Worm (Caenorhabditis elegans) whole organism, L2 larva: ENCODE data around the gene ccch-3.

ENCODE experiments used
- C34F6.9 ChIP-seq: fragments of 150-350 bp; optimal IDR thresholded peaks from 2 replicates; lab custom pipeline; 2014; ENCODE audit warnings: missing biosample characterization, missing genetic modification characterization
- F13H6.1 ChIP-seq: sonication (generic microtip); optimal IDR thresholded peaks from 2 replicates; lab custom pipeline; 2016; ENCODE audit warnings: missing genetic modification characterization, missing compliant biosample characterization
- R02D3.7 ChIP-seq: fragments of 150-350 bp; optimal IDR thresholded peaks from 2 replicates; lab custom pipeline; 2014; ENCODE audit warnings: missing biosample characterization, missing genetic modification characterization
- ZK546.5 ChIP-seq: sonication (generic microtip); optimal IDR thresholded peaks from 2 replicates; lab custom pipeline; 2017; ENCODE audit warnings: missing biosample characterization, missing genetic modification characterization
- alr-1 ChIP-seq: fragments of 150-350 bp; optimal IDR thresholded peaks from 2 replicates; lab custom pipeline; 2014; ENCODE audit warnings: missing biosample characterization, missing genetic modification characterization
- aly-2 ChIP-seq: fragments of 150-350 bp; optimal IDR thresholded peaks from 2 replicates; lab custom pipeline; 2014; ENCODE audit warnings: missing biosample characterization, missing genetic modification characterization
- ama-1 ChIP-seq: fragments of 150-350 bp; optimal IDR thresholded peaks from 2 replicates; lab custom pipeline; 2018; ENCODE audit warnings: inconsistent platforms
- blmp-1 ChIP-seq: sonication (generic microtip); optimal IDR thresholded peaks from 2 replicates; lab custom pipeline; 2017; ENCODE audit warnings: missing genetic modification characterization, mild to moderate bottlenecking, missing compliant biosample characterization, antibody characterized with exemption, moderate library complexity; ENCODE audit not compliant: insufficient read depth
- ceh-16 ChIP-seq: fragments of 150-350 bp; optimal IDR thresholded peaks from 2 replicates; lab custom pipeline; 2014; ENCODE audit warnings: missing biosample characterization, missing genetic modification characterization
- ceh-82 ChIP-seq: fragments of 150-350 bp; optimal IDR thresholded peaks from 2 replicates; lab custom pipeline; 2014; ENCODE audit warnings: missing biosample characterization, missing genetic modification characterization
- crh-2 ChIP-seq: sonication (generic microtip); optimal IDR thresholded peaks from 2 replicates; lab custom pipeline; 2017; ENCODE audit warnings: missing biosample characterization, missing genetic modification characterization
- egl-27 ChIP-seq: sonication (generic microtip); optimal IDR thresholded peaks from 3 replicates; lab custom pipeline; 2017; ENCODE audit warnings: missing biosample characterization, missing genetic modification reagents, missing genetic modification characterization
- elt-1 ChIP-seq: fragments of 150-350 bp; optimal IDR thresholded peaks from 2 replicates; lab custom pipeline; 2014; ENCODE audit warnings: missing biosample characterization, missing genetic modification characterization
- elt-3 ChIP-seq: sonication (generic microtip); optimal IDR thresholded peaks from 2 replicates; lab custom pipeline; 2017; ENCODE audit warnings: missing biosample characterization, missing genetic modification characterization
- fos-1 ChIP-seq: fragments of 150-350 bp; optimal IDR thresholded peaks from 2 replicates; lab custom pipeline; 2014; ENCODE audit warnings: missing biosample characterization, missing genetic modification characterization
- gmeb-1 ChIP-seq: fragments of 150-350 bp; optimal IDR thresholded peaks from 2 replicates; lab custom pipeline; 2014; ENCODE audit warnings: missing biosample characterization, missing genetic modification characterization
- lin-11 ChIP-seq: fragments of 150-350 bp; sonication (generic microtip); optimal IDR thresholded peaks from 2 replicates; lab custom pipeline; 2014; ENCODE audit warnings: missing biosample characterization, missing genetic modification characterization, inconsistent platforms, mixed read lengths
- lin-39 ChIP-seq: fragments of 150-350 bp; optimal IDR thresholded peaks from 2 replicates; lab custom pipeline; 2014; ENCODE audit warnings: missing biosample characterization, missing genetic modification reagents, missing genetic modification characterization
- lsy-2 ChIP-seq, 2 experiments: fragments of 150-350 bp in 1 of 2; sonication (generic microtip) in 1 of 2; optimal IDR thresholded peaks; 2 replicates each; lab custom pipeline; 2014 to 2017; ENCODE audit warnings: missing biosample characterization in 2 of 2, missing genetic modification characterization in 2 of 2
- mab-5 ChIP-seq: fragments of 150-350 bp; optimal IDR thresholded peaks from 2 replicates; lab custom pipeline; 2014; ENCODE audit warnings: missing biosample characterization, missing genetic modification characterization
- mbf-1 ChIP-seq: sonication (generic microtip); optimal IDR thresholded peaks from 2 replicates; lab custom pipeline; 2017; ENCODE audit warnings: missing biosample characterization, missing genetic modification characterization
- mdl-1 ChIP-seq, 2 experiments: fragments of 150-350 bp in 1 of 2; sonication (generic microtip) in 1 of 2; optimal IDR thresholded peaks; 2 replicates each; lab custom pipeline; 2017; ENCODE audit warnings: missing biosample characterization in 2 of 2, missing genetic modification characterization in 2 of 2
- nhr-11 ChIP-seq: fragments of 150-350 bp; optimal IDR thresholded peaks from 2 replicates; lab custom pipeline; 2014; ENCODE audit warnings: missing biosample characterization, missing genetic modification characterization
- nhr-129 ChIP-seq: fragments of 150-350 bp; optimal IDR thresholded peaks from 2 replicates; lab custom pipeline; 2014; ENCODE audit warnings: missing biosample characterization, missing genetic modification characterization
- nhr-21 ChIP-seq: fragments of 150-350 bp; optimal IDR thresholded peaks from 2 replicates; lab custom pipeline; 2014; ENCODE audit warnings: missing biosample characterization, missing genetic modification characterization
- nhr-23 ChIP-seq: fragments of 150-350 bp; optimal IDR thresholded peaks from 2 replicates; lab custom pipeline; 2014; ENCODE audit warnings: missing biosample characterization, missing genetic modification reagents, missing genetic modification characterization
- nhr-25 ChIP-seq: fragments of 150-350 bp; sonication (generic microtip); optimal IDR thresholded peaks from 3 replicates; lab custom pipeline; 2014; ENCODE audit warnings: missing biosample characterization, missing genetic modification characterization
- nhr-77 ChIP-seq: fragments of 150-350 bp; optimal IDR thresholded peaks from 2 replicates; lab custom pipeline; 2014; ENCODE audit warnings: missing biosample characterization, missing genetic modification characterization
- peb-1 ChIP-seq: fragments of 150-350 bp; optimal IDR thresholded peaks from 2 replicates; lab custom pipeline; 2014; ENCODE audit warnings: missing biosample characterization, missing genetic modification characterization
- sem-4 ChIP-seq: fragments of 150-350 bp; optimal IDR thresholded peaks from 2 replicates; lab custom pipeline; 2014; ENCODE audit warnings: missing biosample characterization, missing genetic modification reagents, missing genetic modification characterization
- sma-3 ChIP-seq: sonication (generic microtip); optimal IDR thresholded peaks from 2 replicates; lab custom pipeline; 2016; ENCODE audit warnings: missing genetic modification reagents, missing genetic modification characterization, missing compliant biosample characterization
- snpc-4 ChIP-seq: fragments of 150-350 bp; optimal IDR thresholded peaks from 2 replicates; lab custom pipeline; 2014; ENCODE audit warnings: missing biosample characterization, missing genetic modification characterization
- unc-39 ChIP-seq: fragments of 150-350 bp; optimal IDR thresholded peaks from 2 replicates; lab custom pipeline; 2014; ENCODE audit warnings: missing biosample characterization, missing genetic modification characterization
- unc-55 ChIP-seq: fragments of 150-350 bp; sonication (generic microtip); optimal IDR thresholded peaks from 3 replicates; lab custom pipeline; 2014; ENCODE audit warnings: missing biosample characterization, missing genetic modification reagents, missing genetic modification characterization
- zag-1 ChIP-seq: fragments of 150-350 bp; optimal IDR thresholded peaks from 2 replicates; lab custom pipeline; 2014; ENCODE audit warnings: missing biosample characterization, missing genetic modification characterization
- ztf-1 ChIP-seq: fragments of 200-800 bp; sonication (Bioruptor generic); conservative IDR thresholded peaks from 2 replicates; pipeline ENCODE4 v1.3.6; 2022; ENCODE audit warnings: missing genetic modification characterization, missing compliant biosample characterization
- ztf-11 ChIP-seq: sonication (generic microtip); optimal IDR thresholded peaks from 2 replicates; lab custom pipeline; 2017; ENCODE audit warnings: missing biosample characterization, missing genetic modification characterization
- ztf-4 ChIP-seq: fragments of 150-350 bp; optimal IDR thresholded peaks from 2 replicates; lab custom pipeline; 2014; ENCODE audit warnings: missing biosample characterization, missing genetic modification characterization

ccch-3 gene

DNA sequence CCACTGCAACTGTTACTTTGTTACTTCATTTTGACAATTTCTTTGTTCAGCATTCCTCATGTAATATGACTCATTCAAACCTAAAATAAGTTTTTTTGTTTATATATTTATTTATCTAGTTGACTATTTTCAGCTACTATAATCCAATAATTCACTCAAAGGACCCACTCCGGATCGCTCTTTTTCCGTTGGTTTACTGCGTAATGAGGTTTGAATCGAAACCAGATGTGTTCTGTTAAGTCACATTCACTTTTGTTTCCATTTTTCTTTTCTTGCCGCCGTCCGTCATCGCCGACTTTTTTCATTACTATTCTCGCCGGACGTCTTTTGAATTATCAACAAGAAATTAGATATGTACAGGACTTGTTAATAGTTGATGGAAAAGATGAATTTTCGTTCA, 3.9 kb upstream of the ccch-3 start:
- TF ChIP-seq egl-27 (tag; lab: Kevin White, UChicago) (no peak), ztf-4 (tag; lab: Kevin White, UChicago) (no peak), gmeb-1 (no peak), ceh-16 (no peak), ztf-1 (GFP tag; lab: Robert Waterston, UW) (no peak), ZK546.5 (tag; lab: Kevin White, UChicago) (no peak), fos-1 (no peak), R02D3.7 (tag; lab: Kevin White, UChicago) (no peak), aly-2 (tag; lab: Kevin White, UChicago) (no peak), F13H6.1 (no peak), alr-1 (no peak), lin-39 (tag; lab: Kevin White, UChicago) (no peak), snpc-4 (no peak), mdl-1 (tag; optimal IDR thresholded peaks at IDR 0.05; lab: Kevin White, UChicago) (no peak), elt-3 (tag; lab: Kevin White, UChicago) (no peak), unc-39 (no peak), lin-11 (tag; lab: Kevin White, UChicago) (no peak)
- TF ChIP-seq, all 48 proteins: peak for 0

ce11 chrV:12661619-12662018, 2.1 kb upstream of the ccch-3 start, which contains the start of gene W05B10.3:
TSS of gene W05B10.3 (minus strand) at chrV:12661719.
- TF ChIP-seq nhr-23 (tag; lab: Kevin White, UChicago) (no peak), ceh-82 (tag; lab: Kevin White, UChicago) (no peak), elt-1 (no peak), gmeb-1 (no peak), sem-4 (tag; lab: Kevin White, UChicago) (no peak), nhr-21 (tag; lab: Kevin White, UChicago) (no peak), peb-1 (tag; lab: Kevin White, UChicago) (no peak), alr-1 (no peak), R02D3.7 (tag; lab: Kevin White, UChicago) (no peak), mbf-1 (tag; lab: Kevin White, UChicago) (no peak), ZK546.5 (tag; lab: Kevin White, UChicago) (no peak), aly-2 (tag; lab: Kevin White, UChicago) (no peak), mab-5 (tag; lab: Kevin White, UChicago) (no peak)

DNA sequence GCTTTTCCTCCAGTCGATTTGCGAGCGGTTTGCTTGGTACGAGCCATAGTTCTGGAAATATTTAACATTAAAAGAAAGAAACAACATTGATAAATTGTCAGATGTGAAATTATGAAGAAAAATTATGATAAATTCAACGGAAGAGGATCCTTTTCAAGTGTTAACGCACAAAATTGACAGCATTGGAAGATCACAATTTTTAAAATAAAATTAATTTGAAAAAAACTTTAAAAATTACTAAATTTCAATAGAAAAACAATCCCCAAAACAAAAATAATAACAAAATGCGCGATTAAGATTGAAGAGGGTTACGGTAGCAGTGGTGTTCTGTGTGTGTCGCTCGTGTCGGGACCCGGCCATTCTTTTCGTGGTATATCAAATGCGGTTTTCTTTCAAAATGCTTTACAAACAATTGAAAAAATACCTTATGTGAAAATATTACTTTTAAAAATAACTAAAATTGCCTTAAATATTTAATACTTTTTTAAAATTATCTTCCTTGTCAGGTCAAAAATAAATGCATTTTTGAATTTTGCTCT, 862 bp upstream of the ccch-3 start, which contains the start of gene his-74:
Gene his-74, minus strand, starts transcription at position 51 of the 539 bp plus-strand sequence.
- TF ChIP-seq alr-1 (no peak), sma-3 (GFP tag; lab: Kevin White, UChicago) (no peak), nhr-129 (no peak), ztf-11 (tag; lab: Kevin White, UChicago) (no peak), unc-39 (no peak), gmeb-1 (no peak), peb-1 (tag; lab: Kevin White, UChicago) (no peak), nhr-77 (tag; lab: Kevin White, UChicago) (no peak), snpc-4 (no peak), mbf-1 (tag; lab: Kevin White, UChicago) (no peak), ztf-4 (tag; lab: Kevin White, UChicago) (no peak)
- TF ChIP-seq, all 48 proteins: peak for 0

DNA sequence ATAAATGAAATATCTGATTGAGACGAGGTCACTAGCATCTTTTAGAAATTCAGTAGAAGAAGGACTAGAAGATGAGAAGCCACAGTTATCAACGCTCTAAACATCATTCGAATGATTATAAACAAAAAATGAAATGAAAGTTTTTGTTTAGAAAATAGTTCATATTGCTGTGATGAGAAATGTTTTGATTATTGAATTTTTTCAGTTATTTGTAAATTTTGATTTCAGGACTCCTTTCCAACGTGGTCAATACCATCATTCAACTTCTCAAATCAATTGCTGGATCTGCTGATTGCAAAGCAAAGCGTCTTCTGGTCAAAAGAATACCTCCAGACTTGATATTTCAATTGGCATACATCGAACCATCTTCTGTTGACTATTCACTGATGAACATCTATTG, 1.3 kb downstream of the ccch-3 start, which contains the start of gene W05B10.6:
Gene W05B10.6, minus strand, starts transcription at position 101 of the 400 bp plus-strand sequence.
- TF ChIP-seq unc-55 (no peak), ceh-16 (no peak), blmp-1 (tag; lab: Kevin White, UChicago) (no peak), peb-1 (tag; lab: Kevin White, UChicago) (no peak), nhr-25 (tag; lab: Kevin White, UChicago) (no peak), lin-11 (tag; lab: Kevin White, UChicago) (no peak)

- peak; percentile 20 for TF ChIP-seq snpc-4
- peak; percentile 25 for TF ChIP-seq zag-1
- TF ChIP-seq nhr-129: peak; percentile 54
- no peak for TF ChIP-seq ama-1 (lab: Kevin White, UChicago)
- TF ChIP-seq crh-2 (tag; lab: Kevin White, UChicago): no peak
- peak in 1 of 2 experiments; percentile 59 for TF ChIP-seq lsy-2 (tag; optimal IDR thresholded peaks at IDR 0.05; lab: Kevin White, UChicago)
- TF ChIP-seq nhr-11 (tag; lab: Kevin White, UChicago): no peak
- TF ChIP-seq unc-55: peak; percentile 60
- TF ChIP-seq fos-1: peak; percentile 46
- peak; percentile 44 for TF ChIP-seq C34F6.9 (tag; lab: Kevin White, UChicago)
Observed at ce11 chrV:12649636-12650035, 9.9 kb downstream of the ccch-3 start, which contains the start of gene lin-25. TSS of gene lin-25 (plus strand) at chrV:12649925.
